Fruit fly (Drosophila melanogaster): ENCODE results near the gene CG42673.

The CG42673 gene

DNA sequence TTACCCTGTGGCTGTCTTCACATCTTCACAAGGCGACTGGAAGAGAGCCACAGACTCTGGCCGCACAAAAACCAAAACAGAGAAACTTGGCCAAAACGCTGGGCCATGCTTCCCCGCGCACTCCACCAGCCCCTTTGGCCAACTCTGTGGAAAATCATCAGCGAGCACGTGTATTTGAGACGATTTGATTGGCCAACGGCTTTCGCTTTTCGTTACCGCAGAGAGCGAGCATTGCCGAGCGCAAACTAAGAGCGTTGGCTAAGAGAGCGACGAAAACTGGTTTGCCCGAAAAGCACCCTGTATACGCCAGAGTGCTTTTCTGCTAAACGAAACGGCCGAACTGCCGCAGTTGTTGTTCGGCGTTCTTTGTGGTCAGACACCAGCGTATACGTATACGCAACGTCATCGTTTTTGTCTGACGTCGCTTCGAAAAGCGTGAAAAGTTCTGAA is at the start of gene CG42673:
Gene CG42673, plus strand, starts transcription at position 346 of the 450 bp plus-strand sequence.
- peak; percentile 72 for TF ChIP-seq Ets98B (GFP tag; IDR thresholded peaks at IDR 0.05)
- no peak for TF ChIP-seq CG9948 (tag; optimal IDR thresholded peaks at IDR 0.05)
- TF ChIP-seq CG8159 (tag; optimal IDR thresholded peaks at IDR 0.05) = no peak
- peak; percentile 72; the same call in 2 of the 3 replicates for TF ChIP-seq CG4496 (GFP tag; IDR thresholded peaks at IDR 0.05)
- TF ChIP-seq CG32121 (GFP tag; IDR thresholded peaks at IDR 0.05) = peak; percentile 61
- no peak for TF ChIP-seq rn (GFP tag; IDR thresholded peaks at IDR 0.05)
- no peak for TF ChIP-seq D1 (tag; optimal IDR thresholded peaks at IDR 0.05)
- peak; percentile 55; the same call in 1 of the 3 replicates for TF ChIP-seq fd96Ca (GFP tag; IDR thresholded peaks at IDR 0.05)
- no peak for TF ChIP-seq CG34367 (tag; optimal IDR thresholded peaks at IDR 0.05)
- no peak for TF ChIP-seq CG15710 (tag; optimal IDR thresholded peaks at IDR 0.05)
- TF ChIP-seq EcR (GFP tag; optimal IDR thresholded peaks at IDR 0.05) = peak; percentile 66
- peak; percentile 59 for TF ChIP-seq CG14655 (GFP tag; optimal IDR thresholded peaks at IDR 0.05)
- TF ChIP-seq CG8301 (tag; optimal IDR thresholded peaks at IDR 0.05) = peak; percentile 64
- peak; percentile 80 for TF ChIP-seq CG12605 (GFP tag; IDR thresholded peaks at IDR 0.05)
- TF ChIP-seq Snoo (tag; optimal IDR thresholded peaks at IDR 0.05) = peak; percentile 54
- no peak for TF ChIP-seq CG10348 (GFP tag; IDR thresholded peaks at IDR 0.05)
- no peak for TF ChIP-seq CG17806 (tag; optimal IDR thresholded peaks at IDR 0.05)
- peak; percentile 32 for TF ChIP-seq CG13204 (GFP tag; optimal IDR thresholded peaks at IDR 0.05)
- TF ChIP-seq gl (tag; optimal IDR thresholded peaks at IDR 0.05) = no peak
- peak; percentile 70 for TF ChIP-seq Pif1B (GFP tag; optimal IDR thresholded peaks at IDR 0.05)
- peak; percentile 64 for TF ChIP-seq Pif1A (GFP tag; optimal IDR thresholded peaks at IDR 0.05)

dm6 chr3L:9497249-9497648 is 49.8 kb upstream of the CG42673 start:
- TF ChIP-seq CG13204 (GFP tag; optimal IDR thresholded peaks at IDR 0.05) = no peak
- TF ChIP-seq CG14655 (GFP tag; optimal IDR thresholded peaks at IDR 0.05) = no peak
- TF ChIP-seq CG9948 (tag; optimal IDR thresholded peaks at IDR 0.05) = no peak
- no peak for TF ChIP-seq D1 (tag; optimal IDR thresholded peaks at IDR 0.05)
- TF ChIP-seq CG12605 (GFP tag; IDR thresholded peaks at IDR 0.05) = no peak
- no peak for TF ChIP-seq rn (GFP tag; IDR thresholded peaks at IDR 0.05)
- no peak for TF ChIP-seq CG34367 (tag; optimal IDR thresholded peaks at IDR 0.05)
- TF ChIP-seq fd96Ca (GFP tag; IDR thresholded peaks at IDR 0.05) = no peak
- no peak for TF ChIP-seq Ets98B (GFP tag; IDR thresholded peaks at IDR 0.05)
- no peak for TF ChIP-seq CG8301 (tag; optimal IDR thresholded peaks at IDR 0.05)
- no peak for TF ChIP-seq EcR (GFP tag; optimal IDR thresholded peaks at IDR 0.05)
- TF ChIP-seq Pif1B (GFP tag; optimal IDR thresholded peaks at IDR 0.05) = no peak
- TF ChIP-seq Snoo (tag; optimal IDR thresholded peaks at IDR 0.05) = no peak
- no peak for TF ChIP-seq CG15710 (tag; optimal IDR thresholded peaks at IDR 0.05)
- TF ChIP-seq CG8159 (tag; optimal IDR thresholded peaks at IDR 0.05) = no peak

DNA sequence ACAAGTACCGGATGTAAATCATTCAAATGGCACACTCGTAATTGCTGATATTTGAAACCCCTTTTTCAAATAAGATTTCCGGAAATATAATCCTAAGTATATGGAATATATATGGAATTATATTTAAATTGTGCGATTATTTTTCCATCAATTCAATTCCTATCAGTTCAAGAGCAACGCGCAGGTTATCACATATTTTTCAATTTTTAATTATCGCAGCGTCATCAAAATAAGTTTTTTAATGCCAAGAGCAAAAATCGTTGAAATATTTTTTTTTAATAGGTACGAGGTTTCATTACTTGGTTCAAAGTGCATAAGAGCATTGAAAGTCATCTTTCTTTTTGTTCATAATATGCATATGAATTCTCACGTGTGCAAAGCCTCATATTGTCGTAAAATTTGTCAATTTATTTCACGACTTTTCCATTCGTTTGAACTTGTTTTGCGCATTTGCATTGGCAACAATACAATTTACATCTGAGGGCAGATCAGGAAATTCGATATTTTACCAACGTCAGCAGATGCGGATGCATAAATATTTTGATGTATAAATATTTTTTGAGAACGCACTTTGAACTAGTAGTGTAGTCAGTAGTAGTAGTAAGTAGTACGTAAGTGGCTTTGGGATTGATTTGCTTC is 48.9 kb upstream of the CG42673 start:
- TF ChIP-seq CG32121 (GFP tag; IDR thresholded peaks at IDR 0.05) = no peak

DNA sequence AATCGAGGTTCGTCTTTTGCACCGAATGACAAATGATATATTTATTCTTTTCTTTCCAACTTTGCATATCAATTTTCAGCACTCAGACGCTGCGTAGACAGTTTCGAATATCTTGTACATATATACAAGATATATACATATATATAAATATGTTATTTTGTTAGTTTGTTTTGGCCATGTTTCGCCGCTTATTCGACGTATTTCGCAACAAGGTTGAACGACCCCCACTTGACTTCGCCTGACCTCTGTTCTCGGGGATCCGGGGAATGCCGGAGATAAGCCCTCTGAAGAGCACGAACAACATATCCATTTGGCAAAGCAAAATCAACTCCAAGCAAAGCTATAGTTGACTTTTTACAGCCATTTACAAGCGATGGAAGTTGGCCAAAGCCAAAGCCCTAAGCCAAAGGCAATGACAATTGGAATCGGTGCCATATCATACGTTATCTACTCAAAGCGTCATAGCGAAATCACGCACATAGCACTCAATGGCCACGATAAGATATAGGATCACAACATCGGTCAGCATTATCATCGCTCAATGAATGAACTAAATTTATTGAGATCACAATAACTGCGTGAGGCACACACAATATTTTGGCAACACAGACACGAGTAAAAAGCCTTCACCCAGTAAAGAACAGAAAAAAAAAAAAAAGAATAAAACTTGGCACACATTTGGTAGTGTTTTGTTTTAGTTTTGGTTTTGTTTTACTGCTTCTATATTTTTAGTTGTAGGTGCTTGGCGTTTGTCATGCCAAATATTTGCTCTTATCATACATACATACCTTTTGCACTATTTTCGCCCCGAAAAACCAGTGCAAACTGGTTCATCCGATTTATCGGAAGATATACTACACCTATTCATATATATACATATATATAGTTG is 46.9 kb upstream of the CG42673 start:
- TF ChIP-seq CG13204 (GFP tag; optimal IDR thresholded peaks at IDR 0.05) (no peak), CG9948 (tag; optimal IDR thresholded peaks at IDR 0.05) (no peak), EcR (GFP tag; optimal IDR thresholded peaks at IDR 0.05) (peak; percentile 74), CG8301 (tag; optimal IDR thresholded peaks at IDR 0.05) (no peak)

dm6 chr3L:9501298-9501697 is 45.7 kb upstream of the CG42673 start:
- TF ChIP-seq CG12605 (GFP tag; IDR thresholded peaks at IDR 0.05) (no peak), CG10348 (GFP tag; IDR thresholded peaks at IDR 0.05) (no peak), D1 (tag; optimal IDR thresholded peaks at IDR 0.05) (no peak), CG34367 (tag; optimal IDR thresholded peaks at IDR 0.05) (no peak), CG8301 (tag; optimal IDR thresholded peaks at IDR 0.05) (no peak), fd96Ca (GFP tag; IDR thresholded peaks at IDR 0.05) (no peak), CG8159 (tag; optimal IDR thresholded peaks at IDR 0.05) (no peak), gl (tag; optimal IDR thresholded peaks at IDR 0.05) (no peak), CG4496 (GFP tag; IDR thresholded peaks at IDR 0.05) (no peak), Pif1B (GFP tag; optimal IDR thresholded peaks at IDR 0.05) (no peak), CG9948 (tag; optimal IDR thresholded peaks at IDR 0.05) (no peak), CG32121 (GFP tag; IDR thresholded peaks at IDR 0.05) (no peak), CG15710 (tag; optimal IDR thresholded peaks at IDR 0.05) (no peak), Ets98B (GFP tag; IDR thresholded peaks at IDR 0.05) (no peak), Snoo (tag; optimal IDR thresholded peaks at IDR 0.05) (no peak), EcR (GFP tag; optimal IDR thresholded peaks at IDR 0.05) (no peak), CG13204 (GFP tag; optimal IDR thresholded peaks at IDR 0.05) (no peak), Pif1A (GFP tag; optimal IDR thresholded peaks at IDR 0.05) (no peak)

DNA sequence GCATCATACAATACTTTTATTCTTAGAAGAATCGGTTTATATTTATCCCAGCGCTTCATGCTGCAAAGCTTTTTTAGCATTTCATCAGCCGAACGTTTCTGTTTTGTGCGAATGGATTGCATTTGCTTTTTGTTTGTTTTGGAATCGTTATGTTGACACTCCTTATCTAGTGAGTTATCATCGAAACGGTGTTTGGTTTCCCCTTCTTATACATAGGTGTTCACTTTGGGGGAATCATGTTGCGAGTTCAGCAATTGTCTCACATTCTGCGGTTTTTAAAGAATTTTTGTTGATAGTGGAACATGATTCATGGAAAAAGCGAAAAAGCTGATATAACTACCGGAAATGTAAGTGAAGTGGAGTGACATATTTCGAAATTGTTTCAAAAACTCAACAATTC is 44.7 kb upstream of the CG42673 start:
- TF ChIP-seq Snoo (tag; optimal IDR thresholded peaks at IDR 0.05) = no peak
- no peak for TF ChIP-seq CG10348 (GFP tag; IDR thresholded peaks at IDR 0.05)
- no peak for TF ChIP-seq CG8159 (tag; optimal IDR thresholded peaks at IDR 0.05)
- no peak for TF ChIP-seq CG17806 (tag; optimal IDR thresholded peaks at IDR 0.05)
- no peak for TF ChIP-seq CG4496 (GFP tag; IDR thresholded peaks at IDR 0.05)
- no peak for TF ChIP-seq rn (GFP tag; IDR thresholded peaks at IDR 0.05)
- TF ChIP-seq CG13204 (GFP tag; optimal IDR thresholded peaks at IDR 0.05) = no peak
- no peak for TF ChIP-seq CG32121 (GFP tag; IDR thresholded peaks at IDR 0.05)
- TF ChIP-seq Pif1A (GFP tag; optimal IDR thresholded peaks at IDR 0.05) = no peak
- TF ChIP-seq Ets98B (GFP tag; IDR thresholded peaks at IDR 0.05) = no peak
- TF ChIP-seq D1 (tag; optimal IDR thresholded peaks at IDR 0.05) = no peak
- no peak for TF ChIP-seq CG8301 (tag; optimal IDR thresholded peaks at IDR 0.05)
- no peak for TF ChIP-seq CG15710 (tag; optimal IDR thresholded peaks at IDR 0.05)
- no peak for TF ChIP-seq gl (tag; optimal IDR thresholded peaks at IDR 0.05)
